Worm (Caenorhabditis elegans) whole organism, dauer: ENCODE results near the gene nhr-236.

Experiments used
- unc-62 ChIP-seq: sonication (generic microtip); optimal IDR thresholded peaks from 2 replicates; lab custom pipeline; 2017; ENCODE audit warnings: missing biosample characterization, missing genetic modification reagents, missing genetic modification characterization

The nhr-236 gene

ce11 chrIV:2329540-2329939, at the start of gene nhr-236:
TSS of gene nhr-236 (minus strand) at chrIV:2329640.
- TF ChIP-seq unc-62 (GFP tag; lab: Kevin White, UChicago) = no peak

ce11 chrIV:2348862-2349321, 19.5 kb upstream of the nhr-236 start, which contains the start of the genes ppgn-1 and tftc-1:
TSS of gene ppgn-1 (minus strand) at chrIV:2348912.
TSS of gene tftc-1 (plus strand) at chrIV:2349271.
- TF ChIP-seq unc-62 (GFP tag; lab: Kevin White, UChicago) = no peak

- TF ChIP-seq unc-62 (GFP tag; lab: Kevin White, UChicago) = no peak
Measured at ce11 chrIV:2334012-2334411, 4.6 kb upstream of the nhr-236 start.

ce11 chrIV:2327317-2327716, 2.1 kb downstream of the nhr-236 start:
- no peak for TF ChIP-seq unc-62 (GFP tag; lab: Kevin White, UChicago)

ce11 chrIV:2322998-2323397, 6.4 kb downstream of the nhr-236 start, which contains the start of gene nsy-4:
TSS of gene nsy-4 (plus strand) at chrIV:2323271.
- no peak for TF ChIP-seq unc-62 (GFP tag; lab: Kevin White, UChicago)

ce11 chrIV:2321546-2321945, 7.9 kb downstream of the nhr-236 start:
- TF ChIP-seq unc-62 (GFP tag; lab: Kevin White, UChicago) = no peak

ce11 chrIV:2320009-2320408, 9.4 kb downstream of the nhr-236 start:
- no peak for TF ChIP-seq unc-62 (GFP tag; lab: Kevin White, UChicago)

ce11 chrIV:2316796-2317195, 12.6 kb downstream of the nhr-236 start:
- TF ChIP-seq unc-62 (GFP tag; lab: Kevin White, UChicago) = no peak

- TF ChIP-seq unc-62 (GFP tag; lab: Kevin White, UChicago) = no peak
Measured at ce11 chrIV:2316273-2316672, 13.2 kb downstream of the nhr-236 start, which contains the start of gene Y38F2AL.12. TSS of gene Y38F2AL.12 (plus strand) at chrIV:2316573.

- TF ChIP-seq unc-62 (GFP tag; lab: Kevin White, UChicago) = no peak
Measured at ce11 chrIV:2315545-2315995, 13.9 kb downstream of the nhr-236 start, which contains the start of gene vha-3. TSS of gene vha-3 (minus strand) at chrIV:2315945.

- no peak for TF ChIP-seq unc-62 (GFP tag; lab: Kevin White, UChicago)
Measured at ce11 chrIV:2314862-2315261, 14.6 kb downstream of the nhr-236 start.

ce11 chrIV:2313721-2314683, 15.4 kb downstream of the nhr-236 start, which contains the start of gene vha-11:
TSS of gene vha-11 (minus strand) at chrIV:2314567.
- TF ChIP-seq unc-62 (GFP tag; lab: Kevin White, UChicago) = no peak

- TF ChIP-seq unc-62 (GFP tag; lab: Kevin White, UChicago) = no peak
Measured at ce11 chrIV:2311554-2311953, 17.9 kb downstream of the nhr-236 start.

ce11 chrIV:2308203-2308602, 21.2 kb downstream of the nhr-236 start:
- TF ChIP-seq unc-62 (GFP tag; lab: Kevin White, UChicago) = no peak

ce11 chrIV:2307374-2307773, 22.1 kb downstream of the nhr-236 start:
- TF ChIP-seq unc-62 (GFP tag; lab: Kevin White, UChicago) = no peak

ce11 chrIV:2306447-2306846, 23.0 kb downstream of the nhr-236 start, which contains the start of gene mksr-2:
TSS of gene mksr-2 (minus strand) at chrIV:2306547.
- TF ChIP-seq unc-62 (GFP tag; lab: Kevin White, UChicago) = no peak
